Fruit fly (Drosophila melanogaster) whole organism, embryonic: ENCODE data around the gene CG42815.
A peak's percentile ranks its signal among the peaks of the same experiment; 100 is the strongest.

ENCODE experiments used
- Ada2b ChIP-seq: fragments of 200-800 bp; sonication (Bioruptor generic); IDR thresholded peaks from 2 replicates; pipeline ENCODE4 v1.3.6; 2022; ENCODE audit warnings: missing biosample characterization, missing genetic modification characterization
- Atf6 ChIP-seq: fragments of 200-800 bp; sonication (Bioruptor generic); IDR thresholded peaks from 2 replicates; pipeline ENCODE4 v1.3.6; 2022; ENCODE audit warnings: missing biosample characterization, missing genetic modification characterization
- BtbVII ChIP-seq: fragments of 200-800 bp; sonication (Bioruptor generic); optimal IDR thresholded peaks from 3 replicates; lab custom pipeline; 2017; ENCODE audit warnings: missing biosample characterization, mild to moderate bottlenecking, missing genetic modification characterization
- Bteb2 ChIP-seq: fragments of 200-800 bp; sonication (Bioruptor generic); optimal IDR thresholded peaks from 2 replicates; lab custom pipeline; 2016; ENCODE audit warnings: missing biosample characterization, missing genetic modification characterization
- CG10274 ChIP-seq: fragments of 200-800 bp; sonication (Bioruptor generic); optimal IDR thresholded peaks from 3 replicates; lab custom pipeline; 2017; ENCODE audit warnings: missing biosample characterization, mild to moderate bottlenecking, missing genetic modification characterization
- CG11695 ChIP-seq: fragments of 200-800 bp; sonication (Bioruptor generic); IDR thresholded peaks from 3 replicates; pipeline ENCODE4 v1.3.6; 2022; ENCODE audit warnings: missing biosample characterization, missing genetic modification characterization
- CG13624 ChIP-seq: fragments of 200-800 bp; sonication (Bioruptor generic); optimal IDR thresholded peaks from 2 replicates; lab custom pipeline; 2016; ENCODE audit warnings: missing biosample characterization, missing genetic modification characterization
- CG14050 ChIP-seq: fragments of 200-800 bp; sonication (Bioruptor generic); IDR thresholded peaks from 3 replicates; pipeline ENCODE4 v1.3.6; 2022; ENCODE audit warnings: missing biosample characterization, missing genetic modification characterization
- CG14965 ChIP-seq: fragments of 200-800 bp; sonication (Bioruptor generic); optimal IDR thresholded peaks from 2 replicates; lab custom pipeline; 2016; ENCODE audit warnings: missing biosample characterization, missing genetic modification characterization, borderline replicate concordance
- CG15073 ChIP-seq: fragments of 200-800 bp; sonication (Bioruptor generic); optimal IDR thresholded peaks from 2 replicates; lab custom pipeline; 2016; ENCODE audit warnings: missing biosample characterization, missing genetic modification characterization
- CG1647 ChIP-seq: fragments of 200-800 bp; sonication (Bioruptor generic); optimal IDR thresholded peaks from 3 replicates; lab custom pipeline; 2016; ENCODE audit warnings: missing biosample characterization, missing genetic modification characterization
- CG17829 ChIP-seq: fragments of 200-800 bp; optimal IDR thresholded peaks from 2 replicates; lab custom pipeline; 2019; ENCODE audit warnings: missing biosample characterization, mild to moderate bottlenecking, missing genetic modification characterization, moderate library complexity
- CG18262 ChIP-seq: fragments of 200-800 bp; optimal IDR thresholded peaks from 3 replicates; lab custom pipeline; 2019; ENCODE audit warnings: missing biosample characterization, mild to moderate bottlenecking, missing genetic modification characterization, moderate library complexity
- CG18476 ChIP-seq: fragments of 200-800 bp; sonication (Bioruptor generic); optimal IDR thresholded peaks from 2 replicates; lab custom pipeline; 2016; ENCODE audit warnings: missing biosample characterization, mild to moderate bottlenecking, missing genetic modification characterization
- CG18764 ChIP-seq: fragments of 200-800 bp; sonication (Bioruptor generic); optimal IDR thresholded peaks from 3 replicates; lab custom pipeline; 2016; ENCODE audit warnings: missing biosample characterization, missing genetic modification characterization
- CG2875 ChIP-seq: fragments of 200-800 bp; sonication (Bioruptor generic); optimal IDR thresholded peaks from 2 replicates; lab custom pipeline; 2017; ENCODE audit warnings: missing biosample characterization, mild to moderate bottlenecking, missing genetic modification characterization, missing genetic modification reagents
- CG31224 ChIP-seq: fragments of 200-800 bp; sonication (Bioruptor generic); IDR thresholded peaks from 2 replicates; pipeline ENCODE4 v1.3.6; 2022; ENCODE audit warnings: missing biosample characterization, missing genetic modification characterization
- CG34224 ChIP-seq: fragments of 200-800 bp; sonication (Bioruptor generic); IDR thresholded peaks from 3 replicates; pipeline ENCODE4 v1.3.6; 2022; ENCODE audit warnings: missing biosample characterization, missing genetic modification characterization; ENCODE audit not compliant: partially characterized antibody
- CG3995 ChIP-seq: fragments of 200-800 bp; sonication (Bioruptor generic); optimal IDR thresholded peaks from 3 replicates; lab custom pipeline; 2016; ENCODE audit warnings: missing biosample characterization, missing genetic modification characterization
- CG4730 ChIP-seq: fragments of 200-800 bp; sonication (Bioruptor generic); IDR thresholded peaks from 2 replicates; pipeline ENCODE4 v1.3.6; 2022; ENCODE audit warnings: missing biosample characterization, missing genetic modification characterization
- CG6272 ChIP-seq: fragments of 200-800 bp; sonication (Bioruptor generic); IDR thresholded peaks from 2 replicates; pipeline ENCODE4 v1.3.6; 2022; ENCODE audit warnings: missing biosample characterization, missing genetic modification characterization
- CG9797 ChIP-seq: fragments of 200-800 bp; sonication (Bioruptor generic); optimal IDR thresholded peaks from 3 replicates; lab custom pipeline; 2018; ENCODE audit warnings: missing biosample characterization, mild to moderate bottlenecking, missing genetic modification characterization
- CG9817 ChIP-seq: fragments of 200-800 bp; sonication (Bioruptor generic); optimal IDR thresholded peaks from 2 replicates; lab custom pipeline; 2018; ENCODE audit warnings: missing biosample characterization, mild to moderate bottlenecking, missing genetic modification characterization, moderate library complexity
- Chrac-16 ChIP-seq: fragments of 200-800 bp; sonication (Bioruptor generic); optimal IDR thresholded peaks from 3 replicates; lab custom pipeline; 2016; ENCODE audit warnings: missing biosample characterization, missing genetic modification characterization
- Dbx ChIP-seq: fragments of 200-800 bp; sonication (Bioruptor generic); IDR thresholded peaks from 3 replicates; pipeline ENCODE4 v1.3.6; 2022; ENCODE audit warnings: missing biosample characterization, missing genetic modification characterization
- Gsc ChIP-seq: fragments of 200-800 bp; sonication (Bioruptor generic); IDR thresholded peaks from 2 replicates; pipeline ENCODE4 v1.3.6; 2022; ENCODE audit warnings: missing biosample characterization, missing genetic modification characterization
- H15 ChIP-seq: fragments of 200-800 bp; sonication (Bioruptor generic); IDR thresholded peaks from 3 replicates; pipeline ENCODE4 v1.3.6; 2022; ENCODE audit warnings: missing biosample characterization, missing genetic modification characterization
- HHEX ChIP-seq: fragments of 200-800 bp; sonication (Bioruptor generic); optimal IDR thresholded peaks from 3 replicates; lab custom pipeline; 2017; ENCODE audit warnings: missing biosample characterization, mild to moderate bottlenecking, missing genetic modification characterization, missing genetic modification reagents
- HLHmδ ChIP-seq: fragments of 200-800 bp; sonication (Bioruptor generic); optimal IDR thresholded peaks from 2 replicates; lab custom pipeline; 2018; ENCODE audit warnings: missing biosample characterization, mild to moderate bottlenecking, missing genetic modification characterization, moderate library complexity
- HmgZ ChIP-seq: fragments of 200-800 bp; sonication (Bioruptor generic); optimal IDR thresholded peaks from 2 replicates; lab custom pipeline; 2018; ENCODE audit warnings: missing biosample characterization, mild to moderate bottlenecking, missing genetic modification characterization
- Meics ChIP-seq: fragments of 200-800 bp; sonication (Bioruptor generic); optimal IDR thresholded peaks from 2 replicates; lab custom pipeline; 2017; ENCODE audit warnings: missing biosample characterization, mild to moderate bottlenecking, missing genetic modification characterization
- Nf-YB ChIP-seq: fragments of 200-800 bp; sonication (Bioruptor generic); optimal IDR thresholded peaks from 3 replicates; lab custom pipeline; 2019; ENCODE audit warnings: missing biosample characterization, mild to moderate bottlenecking, missing genetic modification characterization, moderate library complexity
- NfI ChIP-seq: fragments of 200-800 bp; sonication (Bioruptor generic); optimal IDR thresholded peaks from 3 replicates; lab custom pipeline; 2018; ENCODE audit warnings: missing biosample characterization, mild to moderate bottlenecking, missing genetic modification characterization, moderate library complexity
- Pdp1 ChIP-seq, 2 experiments: fragments of 200-800 bp; sonication (Bioruptor generic); optimal IDR thresholded peaks; 3 replicates each; lab custom pipeline; 2016; ENCODE audit warnings: missing biosample characterization in 2 of 2, missing genetic modification characterization in 2 of 2, mild to moderate bottlenecking in 1 of 2, moderate library complexity in 1 of 2
- Ptx1 ChIP-seq: fragments of 200-800 bp; sonication (Bioruptor generic); IDR thresholded peaks from 2 replicates; pipeline ENCODE4 v1.3.6; 2022; ENCODE audit warnings: missing biosample characterization, missing genetic modification characterization
- Ssrp ChIP-seq: fragments of 200-800 bp; sonication (Bioruptor generic); optimal IDR thresholded peaks from 2 replicates; lab custom pipeline; 2018; ENCODE audit warnings: missing biosample characterization, mild to moderate bottlenecking, missing genetic modification characterization, moderate library complexity
- Tbp ChIP-seq: fragments of >200 bp; optimal IDR thresholded peaks from 2 replicates; lab custom pipeline; 2018; ENCODE audit warnings: missing biosample characterization, missing genetic modification characterization
- bowl ChIP-seq: fragments of 200-800 bp; sonication (Bioruptor generic); IDR thresholded peaks from 2 replicates; pipeline ENCODE4 v1.3.6; 2022; ENCODE audit warnings: missing biosample characterization, missing genetic modification characterization
- bsh ChIP-seq, 2 experiments: fragments of 200-800 bp; sonication (Bioruptor generic); optimal IDR thresholded peaks; 2 replicates each; lab custom pipeline; 2017 to 2018; ENCODE audit warnings: mild to moderate bottlenecking in 2 of 2, missing biosample characterization in 2 of 2, missing genetic modification characterization in 2 of 2, moderate library complexity in 1 of 2
- btn ChIP-seq: fragments of 200-800 bp; sonication (Bioruptor generic); optimal IDR thresholded peaks from 2 replicates; lab custom pipeline; 2016; ENCODE audit warnings: missing biosample characterization, missing genetic modification characterization
- chn ChIP-seq: fragments of 200-800 bp; sonication (Bioruptor generic); optimal IDR thresholded peaks from 2 replicates; lab custom pipeline; 2016; ENCODE audit warnings: missing biosample characterization, missing genetic modification characterization
- gt ChIP-seq: fragments of 200-800 bp; sonication (Bioruptor generic); IDR thresholded peaks from 2 replicates; pipeline ENCODE4 v1.3.6; 2022; ENCODE audit warnings: missing biosample characterization, missing genetic modification characterization
- insv ChIP-seq, 2 experiments: fragments of 200-800 bp; sonication (Bioruptor generic); optimal IDR thresholded peaks; 3 replicates each; lab custom pipeline; 2016 to 2018; ENCODE audit warnings: missing biosample characterization in 2 of 2, missing genetic modification characterization in 2 of 2
- mld ChIP-seq: fragments of 200-800 bp; sonication (Bioruptor generic); IDR thresholded peaks from 3 replicates; pipeline ENCODE4 v1.3.6; 2022; ENCODE audit warnings: missing biosample characterization, missing genetic modification characterization; ENCODE audit not compliant: partially characterized antibody
- nau ChIP-seq: fragments of 200-800 bp; sonication (Bioruptor generic); optimal IDR thresholded peaks from 3 replicates; lab custom pipeline; 2017; ENCODE audit warnings: missing biosample characterization, mild to moderate bottlenecking, missing genetic modification characterization, missing genetic modification reagents
- org-1 ChIP-seq: fragments of 200-800 bp; sonication (Bioruptor generic); optimal IDR thresholded peaks from 2 replicates; lab custom pipeline; 2017; ENCODE audit warnings: missing biosample characterization, missing genetic modification characterization
- pfk ChIP-seq: fragments of 200-800 bp; sonication (Bioruptor generic); optimal IDR thresholded peaks from 2 replicates; lab custom pipeline; 2018; ENCODE audit warnings: missing biosample characterization, mild to moderate bottlenecking, missing genetic modification characterization, moderate library complexity
- ranshi ChIP-seq: fragments of 200-800 bp; sonication (Bioruptor generic); IDR thresholded peaks from 2 replicates; pipeline ENCODE4 v1.3.6; 2022; ENCODE audit warnings: missing biosample characterization, missing genetic modification characterization
- trh ChIP-seq: fragments of 200-800 bp; sonication (Bioruptor generic); optimal IDR thresholded peaks from 2 replicates; lab custom pipeline; 2016; ENCODE audit warnings: missing biosample characterization, missing genetic modification characterization
- zen2 ChIP-seq: fragments of 200-800 bp; sonication (Bioruptor generic); IDR thresholded peaks from 3 replicates; pipeline ENCODE4 v1.3.6; 2022; ENCODE audit warnings: missing biosample characterization, missing genetic modification characterization; ENCODE audit not compliant: partially characterized antibody
- zf30C ChIP-seq: fragments of 200-800 bp; sonication (Bioruptor generic); optimal IDR thresholded peaks from 3 replicates; lab custom pipeline; 2018; ENCODE audit warnings: missing biosample characterization, mild to moderate bottlenecking, missing genetic modification characterization

Gene CG42815

DNA sequence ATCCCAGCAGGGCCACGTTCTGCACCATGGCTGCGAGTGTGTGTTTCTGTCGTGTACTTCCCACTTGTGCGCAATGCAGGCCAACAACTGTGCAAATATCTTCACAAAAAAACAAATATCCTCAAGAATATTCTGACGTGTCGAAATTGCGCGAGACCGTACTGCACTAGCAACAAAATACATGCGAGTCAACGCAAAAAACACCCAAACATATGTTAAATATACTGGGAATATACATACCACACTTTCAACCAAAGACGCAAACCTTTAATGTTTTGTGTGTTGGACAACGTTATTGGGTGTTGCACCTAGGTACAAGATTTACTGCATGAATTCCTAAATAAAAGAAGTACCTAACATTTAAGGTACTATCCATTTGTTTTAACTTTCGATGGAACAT, 10.8 kb upstream of the CG42815 start, which contains the start of gene NUCB1 (continued):
- TF ChIP-seq pfk (GFP tag; lab: Kevin White, UChicago) (peak; percentile 23), Bteb2 (GFP tag; lab: Kevin White, UChicago) (peak; percentile 16), chn (GFP tag; lab: Kevin White, UChicago) (peak; percentile 3), CG4730 (GFP tag; lab: Robert Waterston, UW) (no peak), CG15073 (no peak), CG9797 (GFP tag; lab: Kevin White, UChicago) (peak; percentile 89), Ptx1 (peak; percentile 38), CG14965 (GFP tag; lab: Kevin White, UChicago) (no peak), Meics (GFP tag; lab: Kevin White, UChicago) (peak; percentile 23), CG18764 (GFP tag; lab: Kevin White, UChicago) (no peak), HHEX (peak; percentile 48), gt (GFP tag; lab: Robert Waterston, UW) (no peak), org-1 (GFP tag; lab: Kevin White, UChicago) (no peak), CG11695 (GFP tag; lab: Robert Waterston, UW) (no peak), H15 (GFP tag; lab: Robert Waterston, UW) (no peak), CG3995 (peak; percentile 27), Pdp1 (GFP tag; optimal IDR thresholded peaks at IDR 0.05; lab: Kevin White, UChicago) (no peak), CG18262 (tag; lab: Kevin White, UChicago) (no peak), CG17829 (tag; lab: Kevin White, UChicago) (peak; percentile 46), Chrac-16 (GFP tag; lab: Kevin White, UChicago) (peak; percentile 7), bowl (GFP tag; lab: Robert Waterston, UW) (no peak), bsh (GFP tag; optimal IDR thresholded peaks at IDR 0.05; lab: Kevin White, UChicago) (peak in 1 of 2 experiments; percentile 32), Atf6 (peak; percentile 24; the same call in 1 of the 2 replicates), CG6272 (no peak), Dbx (GFP tag; lab: Robert Waterston, UW) (peak; percentile 69; the same call in 2 of the 3 replicates), CG14050 (GFP tag; lab: Robert Waterston, UW) (no peak), NfI (peak; percentile 64), Ada2b (GFP tag; lab: Robert Waterston, UW) (no peak), CG2875 (GFP tag; lab: Kevin White, UChicago) (peak; percentile 17), ranshi (GFP tag; lab: Robert Waterston, UW) (0 out of 2 replicates have a peak, but pooled peaks have one; percentile 14), HLHmδ (GFP tag; lab: Kevin White, UChicago) (no peak), CG18476 (GFP tag; lab: Kevin White, UChicago) (no peak), CG9817 (tag; lab: Kevin White, UChicago) (no peak), mld (GFP tag; lab: Robert Waterston, UW) (no peak), CG13624 (GFP tag; lab: Kevin White, UChicago) (peak; percentile 44), CG31224 (GFP tag; lab: Robert Waterston, UW) (no peak), btn (GFP tag; lab: Kevin White, UChicago) (no peak), nau (GFP tag; lab: Kevin White, UChicago) (no peak), Tbp (no peak), trh (no peak), Nf-YB (no peak), Ssrp (tag; lab: Kevin White, UChicago) (no peak), insv (GFP tag; optimal IDR thresholded peaks at IDR 0.05; lab: Kevin White, UChicago) (no peak), Gsc (GFP tag; lab: Robert Waterston, UW) (no peak), CG1647 (GFP tag; lab: Kevin White, UChicago) (peak; percentile 31), CG34224 (GFP tag; lab: Robert Waterston, UW) (peak; percentile 21; the same call in 1 of the 3 replicates), zf30C (GFP tag; lab: Kevin White, UChicago) (no peak), zen2 (no peak), HmgZ (tag; lab: Kevin White, UChicago) (peak; percentile 83), BtbVII (GFP tag; lab: Kevin White, UChicago) (peak; percentile 34), CG10274 (GFP tag; lab: Kevin White, UChicago) (no peak)
